ENCODE assay signal across 1 fruit fly cellular context in the genomic region with DNA sequence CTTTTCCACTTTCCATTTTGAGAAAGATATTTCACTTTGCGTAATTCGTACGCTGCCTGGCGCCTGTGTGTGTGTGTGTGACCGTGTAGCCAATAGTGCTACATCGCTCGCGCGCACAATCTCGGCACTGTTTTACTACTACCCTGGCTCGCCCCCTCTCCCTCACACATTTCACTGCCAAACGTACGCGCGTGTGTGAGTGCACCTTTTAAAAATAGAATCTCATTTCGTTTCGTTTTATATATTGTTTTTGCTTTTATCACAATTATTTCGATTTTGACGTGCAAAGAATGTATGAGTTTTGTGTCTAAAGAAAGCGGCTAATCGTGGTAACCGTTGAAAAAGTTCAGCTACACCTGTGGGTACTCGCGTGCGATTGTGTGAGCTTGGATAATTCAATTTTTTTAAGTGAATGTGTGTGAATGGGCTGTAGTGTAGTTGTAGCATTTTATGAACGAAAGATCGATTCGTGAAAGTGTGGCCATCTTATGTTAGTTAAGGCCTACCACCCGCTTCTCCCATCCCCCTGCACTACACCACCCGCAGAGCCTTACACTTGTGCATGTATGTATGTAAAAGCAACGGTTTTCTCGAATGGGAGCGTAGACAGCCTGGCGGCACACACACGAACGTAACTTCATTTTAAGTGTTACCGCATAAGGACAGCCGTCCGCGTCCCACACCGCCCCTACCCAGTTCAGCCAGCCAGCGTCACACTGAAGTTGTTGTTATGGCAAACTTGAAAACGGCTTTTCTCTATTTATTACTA.
TF ChIP-seq lines count a peak whose summit lies in the region.

No protein-coding gene starts in this region.

TF ChIP-seq in whole organism, embryonic, 481 proteins besides CTCF, POLR2A, EP300 and RAD21 (continued from another document):
- TF ChIP-seq gfzf (GFP tag; optimal IDR thresholded peaks at IDR 0.05; lab: Kevin White, UChicago) = peak; percentile 16
- TF ChIP-seq Dip2 (GFP tag; IDR thresholded peaks at IDR 0.05; lab: Robert Waterston, UW) = no peak
- no peak for TF ChIP-seq HHEX (GFP tag; optimal IDR thresholded peaks at IDR 0.05; lab: Kevin White, UChicago)
- TF ChIP-seq chn (GFP tag; optimal IDR thresholded peaks at IDR 0.05; lab: Kevin White, UChicago) = no peak
- TF ChIP-seq CG14710 (tag; optimal IDR thresholded peaks at IDR 0.05; lab: Kevin White, UChicago) = no peak
- TF ChIP-seq CG9797 (GFP tag; optimal IDR thresholded peaks at IDR 0.05; lab: Kevin White, UChicago) = peak; percentile 21
- no peak for TF ChIP-seq Mes4 (GFP tag; optimal IDR thresholded peaks at IDR 0.05; lab: Kevin White, UChicago)
- no peak for TF ChIP-seq danr (GFP tag; IDR thresholded peaks at IDR 0.05; lab: Robert Waterston, UW)
- no peak for TF ChIP-seq Hr78 (GFP tag; optimal IDR thresholded peaks at IDR 0.05; lab: Kevin White, UChicago)
- no peak for TF ChIP-seq Hmr (GFP tag; optimal IDR thresholded peaks at IDR 0.05; lab: Kevin White, UChicago)
- no peak for TF ChIP-seq CG2889 (GFP tag; IDR thresholded peaks at IDR 0.05; lab: Robert Waterston, UW)
- peak; percentile 0 for TF ChIP-seq ERR (GFP tag; optimal IDR thresholded peaks at IDR 0.05; lab: Kevin White, UChicago)
- no peak for TF ChIP-seq CG15269 (tag; optimal IDR thresholded peaks at IDR 0.05; lab: Kevin White, UChicago)
- TF ChIP-seq p53 (GFP tag; optimal IDR thresholded peaks at IDR 0.05; lab: Kevin White, UChicago) = no peak
- TF ChIP-seq CG15479 (GFP tag; optimal IDR thresholded peaks at IDR 0.05; lab: Kevin White, UChicago) = peak; percentile 70
- peak; percentile 77 for TF ChIP-seq sens (GFP tag; lab: Kevin White, UChicago)
- no peak for TF ChIP-seq fd96Cb (tag; optimal IDR thresholded peaks at IDR 0.05; lab: Kevin White, UChicago)
- TF ChIP-seq Med (GFP tag; lab: Kevin White, UChicago) = peak; percentile 73
- peak; percentile 28 for TF ChIP-seq ftz-f1 (GFP tag; optimal IDR thresholded peaks at IDR 0.05; lab: Kevin White, UChicago)
- TF ChIP-seq HmgZ (tag; optimal IDR thresholded peaks at IDR 0.05; lab: Kevin White, UChicago) = no peak
- no peak for TF ChIP-seq CG8290 (GFP tag; optimal IDR thresholded peaks at IDR 0.05; lab: Kevin White, UChicago)
- peak in 1 of 2 experiments; percentile 12 for TF ChIP-seq CG8290 (tag; optimal IDR thresholded peaks at IDR 0.05; lab: Kevin White, UChicago)
- no peak for TF ChIP-seq dimm (GFP tag; IDR thresholded peaks at IDR 0.05; lab: Robert Waterston, UW)
- TF ChIP-seq Nf-YC (tag; optimal IDR thresholded peaks at IDR 0.05; lab: Kevin White, UChicago) = peak; percentile 52
- no peak for TF ChIP-seq CG14667 (GFP tag; IDR thresholded peaks at IDR 0.05; lab: Robert Waterston, UW)
- TF ChIP-seq Sox102F (GFP tag; optimal IDR thresholded peaks at IDR 0.05; lab: Kevin White, UChicago) = no peak
- no peak for TF ChIP-seq Eip74EF (GFP tag; optimal IDR thresholded peaks at IDR 0.05; lab: Kevin White, UChicago)
- peak; percentile 54 for TF ChIP-seq sug (tag; optimal IDR thresholded peaks at IDR 0.05; lab: Kevin White, UChicago)
- peak; percentile 63 for TF ChIP-seq Blimp-1 (GFP tag; optimal IDR thresholded peaks at IDR 0.05; lab: Kevin White, UChicago)
- no peak for TF ChIP-seq odd (GFP tag; optimal IDR thresholded peaks at IDR 0.05; lab: Kevin White, UChicago)
- peak; percentile 67 for TF ChIP-seq onecut (GFP tag; IDR thresholded peaks at IDR 0.05; lab: Robert Waterston, UW)
- TF ChIP-seq ro (GFP tag; IDR thresholded peaks at IDR 0.05; lab: Robert Waterston, UW) = no peak
- peak; percentile 10 for TF ChIP-seq CG8478 (optimal IDR thresholded peaks at IDR 0.05; lab: Kevin White, UChicago)
- TF ChIP-seq kni (GFP tag; optimal IDR thresholded peaks at IDR 0.05; lab: Kevin White, UChicago) = peak; percentile 48
- TF ChIP-seq CG10543 (GFP tag; optimal IDR thresholded peaks at IDR 0.05; lab: Kevin White, UChicago) = peak; percentile 40
TF ChIP-seq in whole organism, embryonic: peak in this region for 23.
